Worm (Caenorhabditis elegans): ENCODE data around the gene ZC317.2.

Gene ZC317.2

ce11 chrV:5425008-5425407, 34.9 kb upstream of the ZC317.2 start (continued):
- TF ChIP-seq nhr-102 (tag; optimal IDR thresholded peaks at IDR 0.05) (no peak), nhr-76 (tag; optimal IDR thresholded peaks at IDR 0.05) (no peak), lim-7 (GFP tag; IDR thresholded peaks at IDR 0.05) (no peak), Y105C5A.15 (GFP tag; IDR thresholded peaks at IDR 0.05) (no peak), zfp-3 (GFP tag; conservative IDR thresholded peaks at IDR 0.05) (no peak), mdl-1 (tag; optimal IDR thresholded peaks at IDR 0.05) (peak; percentile 54 to 97), set-16 (GFP tag; IDR thresholded peaks at IDR 0.05) (no peak), ces-1 (GFP tag; optimal IDR thresholded peaks at IDR 0.05) (no peak), unc-62 (GFP tag; optimal IDR thresholded peaks at IDR 0.05 in 1 of 2) (peak in 1 of 2 experiments; percentile 32), unc-62 (tag; optimal IDR thresholded peaks at IDR 0.05) (no peak), spr-1 (tag; optimal IDR thresholded peaks at IDR 0.05) (no peak), lin-39 (tag; optimal IDR thresholded peaks at IDR 0.05) (no peak)

ce11 chrV:5426337-5426736, 33.6 kb upstream of the ZC317.2 start:
- TF ChIP-seq unc-130 (GFP tag; optimal IDR thresholded peaks at IDR 0.05) (no peak), unc-62 (GFP tag; optimal IDR thresholded peaks at IDR 0.05 in 1 of 2) (peak in 1 of 2 experiments; percentile 32), unc-62 (tag; optimal IDR thresholded peaks at IDR 0.05) (no peak)

ce11 chrV:5427860-5428259, 32.0 kb upstream of the ZC317.2 start, which contains the start of gene rhr-1:
rhr-1 (plus strand) TSS chrV:5428160.
- TF ChIP-seq daf-16 (GFP tag; optimal IDR thresholded peaks at IDR 0.05) (no peak), daf-16 (tag; optimal IDR thresholded peaks at IDR 0.05) (peak; percentile 50), mdl-1 (tag; optimal IDR thresholded peaks at IDR 0.05) (no peak), nhr-28 (tag; optimal IDR thresholded peaks at IDR 0.05) (peak; percentile 19), ceh-32 (tag; optimal IDR thresholded peaks at IDR 0.05; ENCODE audit: poor library complexity) (no peak), nhr-102 (tag; optimal IDR thresholded peaks at IDR 0.05) (no peak), ceh-20 (GFP tag; IDR thresholded peaks at IDR 0.05) (no peak), php-3 (GFP tag; IDR thresholded peaks at IDR 0.05) (no peak), F49E8.2 (tag; optimal IDR thresholded peaks at IDR 0.05; ENCODE audit: borderline replicate concordance) (no peak), ZK337.2 (GFP tag; IDR thresholded peaks at IDR 0.05) (no peak), Y75B8A.6 (GFP tag; IDR thresholded peaks at IDR 0.05) (no peak), fkh-10 (GFP tag; optimal IDR thresholded peaks at IDR 0.05) (no peak), dmd-6 (GFP tag; IDR thresholded peaks at IDR 0.05) (peak; percentile 18; the same call in 1 of the 2 replicates), ceh-44 (GFP tag; IDR thresholded peaks at IDR 0.05) (no peak)

- TF ChIP-seq mep-1 (tag; optimal IDR thresholded peaks at IDR 0.05) (no peak), nhr-77 (tag; optimal IDR thresholded peaks at IDR 0.05) (no peak), nhr-42 (GFP tag; IDR thresholded peaks at IDR 0.05) (no peak), ceh-20 (GFP tag; IDR thresholded peaks at IDR 0.05) (no peak), spr-3 (GFP tag; optimal IDR thresholded peaks at IDR 0.05) (no peak), lir-3 (tag; optimal IDR thresholded peaks at IDR 0.05) (no peak), hlh-11 (tag; optimal IDR thresholded peaks at IDR 0.05) (no peak), ztf-11 (tag; optimal IDR thresholded peaks at IDR 0.05) (no peak), saeg-2 (GFP tag; IDR thresholded peaks at IDR 0.05) (no peak), T26A8.4 (GFP tag; IDR thresholded peaks at IDR 0.05) (no peak), pha-4 (GFP tag; IDR thresholded peaks at IDR 0.05) (no peak), pha-4 (tag; optimal IDR thresholded peaks at IDR 0.05) (no peak), dpl-1 (GFP tag; optimal IDR thresholded peaks at IDR 0.05) (no peak), nhr-6 (tag; optimal IDR thresholded peaks at IDR 0.05) (no peak), ctbp-1 (GFP tag; IDR thresholded peaks at IDR 0.05) (no peak), ceh-82 (tag; optimal IDR thresholded peaks at IDR 0.05) (no peak), mes-2 (tag; optimal IDR thresholded peaks at IDR 0.05; ENCODE audit: poor library complexity, severe bottlenecking) (no peak), madf-5 (GFP tag; IDR thresholded peaks at IDR 0.05) (no peak), dve-1 (tag; optimal IDR thresholded peaks at IDR 0.05; ENCODE audit: insufficient read depth) (no peak)
Observed at ce11 chrV:5432499-5432898, 27.4 kb upstream of the ZC317.2 start, which contains the start of gene F08F3.8. F08F3.8 (minus strand) TSS chrV:5432599.

Measured in whole organism, L4 larva.